Worm (Caenorhabditis elegans) whole organism, young adult: Measurements from ENCODE around the gene F42A9.3.

Experiments
- B0019.2 ChIP-seq: fragments of 200-800 bp; sonication (Bioruptor generic); conservative IDR thresholded peaks from 2 replicates; pipeline ENCODE4 v1.3.6; 2022; ENCODE audit warnings: missing genetic modification reagents, missing genetic modification characterization, missing compliant biosample characterization
- B0261.1 ChIP-seq: sonication (generic microtip); optimal IDR thresholded peaks from 2 replicates; lab custom pipeline; 2016; ENCODE audit warnings: mild to moderate bottlenecking, missing genetic modification characterization, moderate library complexity, missing compliant biosample characterization
- C06A6.2 ChIP-seq: fragments of 200-800 bp; sonication (Bioruptor generic); conservative IDR thresholded peaks from 2 replicates; pipeline ENCODE4 v1.3.6; 2022; ENCODE audit warnings: missing genetic modification characterization, missing compliant biosample characterization
- D2030.7 ChIP-seq: fragments of 200-800 bp; sonication (Bioruptor generic); IDR thresholded peaks from 2 replicates; pipeline ENCODE4 v1.3.6; 2022; ENCODE audit warnings: missing genetic modification reagents, missing genetic modification characterization, missing compliant biosample characterization
- F10E7.11 ChIP-seq: sonication (generic microtip); optimal IDR thresholded peaks from 2 replicates; lab custom pipeline; 2017; ENCODE audit warnings: mild to moderate bottlenecking, missing genetic modification characterization, moderate library complexity, missing compliant biosample characterization
- F33H1.4 ChIP-seq: fragments of 200-800 bp; sonication (Bioruptor generic); IDR thresholded peaks from 2 replicates; pipeline ENCODE4 v1.3.6; 2022; ENCODE audit warnings: missing genetic modification reagents, missing genetic modification characterization, missing compliant biosample characterization
- F39B2.1 ChIP-seq: fragments of 200-800 bp; sonication (Bioruptor generic); IDR thresholded peaks from 2 replicates; pipeline ENCODE4 v1.3.6; 2022; ENCODE audit warnings: missing genetic modification reagents, missing genetic modification characterization, missing compliant biosample characterization
- T07F8.4 ChIP-seq: sonication (generic microtip); optimal IDR thresholded peaks from 2 replicates; lab custom pipeline; 2016; ENCODE audit warnings: mild to moderate bottlenecking, missing genetic modification characterization, moderate library complexity, missing compliant biosample characterization
- Y56A3A.18 ChIP-seq: fragments of 200-800 bp; sonication (Bioruptor generic); IDR thresholded peaks from 2 replicates; pipeline ENCODE4 v1.3.6; 2022; ENCODE audit warnings: missing genetic modification reagents, missing genetic modification characterization, missing compliant biosample characterization
- aptf-3 ChIP-seq: fragments of 200-800 bp; sonication (Bioruptor generic); IDR thresholded peaks from 2 replicates; pipeline ENCODE4 v1.3.6; 2022; ENCODE audit warnings: missing genetic modification characterization, missing compliant biosample characterization
- atf-7 ChIP-seq: sonication (generic microtip); optimal IDR thresholded peaks from 2 replicates; lab custom pipeline; 2017; ENCODE audit warnings: mild to moderate bottlenecking, missing genetic modification characterization, missing compliant biosample characterization
- attf-3 ChIP-seq: fragments of 200-800 bp; sonication (Bioruptor generic); conservative IDR thresholded peaks from 2 replicates; pipeline ENCODE4 v1.3.6; 2022; ENCODE audit warnings: missing genetic modification reagents, missing genetic modification characterization, missing compliant biosample characterization
- attf-5 ChIP-seq: fragments of 200-800 bp; sonication (Bioruptor generic); optimal IDR thresholded peaks from 2 replicates; lab custom pipeline; 2018; ENCODE audit warnings: mild to moderate bottlenecking, missing genetic modification characterization, missing compliant biosample characterization
- attf-6 ChIP-seq: fragments of 200-800 bp; sonication (Bioruptor generic); IDR thresholded peaks from 2 replicates; pipeline ENCODE4 v1.3.6; 2022; ENCODE audit warnings: missing genetic modification reagents, missing genetic modification characterization, missing compliant biosample characterization
- cebp-1 ChIP-seq, 2 experiments: fragments of 200-800 bp in 1 of 2; sonication (Bioruptor generic) in 1 of 2; sonication (generic microtip) in 1 of 2; IDR thresholded peaks in 1 of 2; optimal IDR thresholded peaks in 1 of 2; 2 replicates each; pipeline versions ENCODE4 v1.3.6 to Lab custom; 2017 to 2022; ENCODE audit warnings: missing compliant biosample characterization in 2 of 2, missing genetic modification characterization in 2 of 2, mild to moderate bottlenecking in 1 of 2, missing genetic modification reagents in 1 of 2, moderate library complexity in 1 of 2
- cebp-2 ChIP-seq: fragments of 200-800 bp; sonication (Bioruptor generic); IDR thresholded peaks from 2 replicates; pipeline ENCODE4 v1.3.6; 2022; ENCODE audit warnings: missing genetic modification characterization, missing compliant biosample characterization
- ceh-58 ChIP-seq: fragments of 200-800 bp; sonication (Bioruptor generic); IDR thresholded peaks from 2 replicates; pipeline ENCODE4 v1.3.6; 2022; ENCODE audit warnings: missing genetic modification characterization, missing compliant biosample characterization
- chd-7 ChIP-seq: sonication (generic microtip); optimal IDR thresholded peaks from 2 replicates; lab custom pipeline; 2016; ENCODE audit warnings: mild to moderate bottlenecking, missing genetic modification characterization, moderate library complexity, missing compliant biosample characterization
- egrh-3 ChIP-seq: fragments of 200-800 bp; sonication (Bioruptor generic); IDR thresholded peaks from 2 replicates; pipeline ENCODE4 v1.3.6; 2022; ENCODE audit warnings: missing genetic modification reagents, missing genetic modification characterization, missing compliant biosample characterization
- hlh-26 ChIP-seq: fragments of 200-800 bp; sonication (Bioruptor generic); conservative IDR thresholded peaks from 2 replicates; pipeline ENCODE4 v1.3.6; 2022; ENCODE audit warnings: missing genetic modification reagents, missing genetic modification characterization, missing compliant biosample characterization
- hrde-1 ChIP-seq: sonication (generic microtip); optimal IDR thresholded peaks from 2 replicates; lab custom pipeline; 2016; ENCODE audit warnings: missing genetic modification characterization, mild to moderate bottlenecking, missing compliant biosample characterization, moderate library complexity, missing genotype, missing genetic modification reagents, borderline replicate concordance
- lin-54 ChIP-seq: fragments of 200-800 bp; sonication (Bioruptor generic); optimal IDR thresholded peaks from 2 replicates; lab custom pipeline; 2018; ENCODE audit warnings: mild to moderate bottlenecking, missing genetic modification characterization, missing compliant biosample characterization
- lir-1 ChIP-seq: fragments of 200-800 bp; sonication (Bioruptor generic); conservative IDR thresholded peaks from 2 replicates; pipeline ENCODE4 v1.3.6; 2022; ENCODE audit warnings: missing genetic modification reagents, missing genetic modification characterization, missing compliant biosample characterization
- mcd-1 ChIP-seq: fragments of 200-800 bp; sonication (Bioruptor generic); IDR thresholded peaks from 2 replicates; pipeline ENCODE4 v1.3.6; 2022; ENCODE audit warnings: missing genetic modification reagents, missing genetic modification characterization, missing compliant biosample characterization
- mxl-1 ChIP-seq: sonication (generic microtip); optimal IDR thresholded peaks from 2 replicates; lab custom pipeline; 2016; ENCODE audit warnings: missing genetic modification characterization, missing compliant biosample characterization
- nfya-2 ChIP-seq: fragments of 200-800 bp; sonication (Bioruptor generic); IDR thresholded peaks from 2 replicates; pipeline ENCODE4 v1.3.6; 2022; ENCODE audit warnings: missing genetic modification reagents, missing genetic modification characterization, missing compliant biosample characterization
- nhr-179 ChIP-seq: sonication (generic microtip); optimal IDR thresholded peaks from 2 replicates; lab custom pipeline; 2016; ENCODE audit warnings: mild to moderate bottlenecking, missing genetic modification characterization, missing compliant biosample characterization
- rcor-1 ChIP-seq: fragments of 200-800 bp; sonication (Bioruptor generic); IDR thresholded peaks from 2 replicates; pipeline ENCODE4 v1.3.6; 2022; ENCODE audit warnings: missing genetic modification reagents, missing genetic modification characterization, missing compliant biosample characterization
- snpc-4 ChIP-seq, 5 experiments: fragments of 150-350 bp in 1 of 5; sonication (generic microtip) in 4 of 5; optimal IDR thresholded peaks; 2 replicates each; lab custom pipeline; 2014 to 2018; ENCODE audit warnings: missing genetic modification characterization in 5 of 5, missing biosample characterization in 3 of 5, antibody characterized with exemption in 2 of 5, mild to moderate bottlenecking in 2 of 5, missing compliant biosample characterization in 2 of 5, missing genotype in 2 of 5, moderate library complexity in 2 of 5, missing genetic modification reagents in 1 of 5
- unc-130 ChIP-seq: sonication (generic microtip); optimal IDR thresholded peaks from 2 replicates; lab custom pipeline; 2016; ENCODE audit warnings: missing genetic modification reagents, missing genetic modification characterization, missing compliant biosample characterization
- ztf-18 ChIP-seq: sonication (generic microtip); optimal IDR thresholded peaks from 2 replicates; lab custom pipeline; 2016; ENCODE audit warnings: missing genotype, mild to moderate bottlenecking, missing genetic modification characterization, missing compliant biosample characterization
- ztf-25 ChIP-seq: fragments of 200-800 bp; sonication (Bioruptor generic); IDR thresholded peaks from 2 replicates; pipeline ENCODE4 v1.3.6; 2022; ENCODE audit warnings: missing genetic modification reagents, missing genetic modification characterization, missing compliant biosample characterization
- ztf-6 ChIP-seq: fragments of 200-800 bp; sonication (Bioruptor generic); IDR thresholded peaks from 2 replicates; pipeline ENCODE4 v1.3.6; 2022; ENCODE audit warnings: missing genetic modification reagents, missing genetic modification characterization, missing compliant biosample characterization

F42A9.3 gene

DNA sequence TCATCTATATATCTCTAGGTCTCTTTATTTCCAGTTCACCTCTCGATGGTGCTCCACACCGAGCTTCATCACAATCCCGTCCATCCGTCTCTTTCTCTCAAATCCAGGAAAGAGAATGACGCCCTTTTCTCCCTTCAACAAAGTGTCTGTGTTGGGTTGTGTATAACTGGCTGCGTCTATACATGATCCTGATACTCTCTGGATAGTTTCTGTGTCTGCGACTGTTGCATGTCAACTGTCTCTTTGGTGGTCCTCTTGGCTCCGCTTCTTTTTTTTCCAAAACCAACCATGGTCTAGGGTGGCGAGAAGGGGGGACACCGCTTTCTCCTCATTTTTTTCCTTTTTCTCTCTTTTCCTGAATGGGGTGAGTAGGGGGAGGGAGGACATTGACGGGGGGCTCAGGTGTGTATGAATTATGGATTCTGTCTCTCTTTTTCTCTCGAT is 12.6 kb downstream of the F42A9.3 start (continued):
- TF ChIP-seq atf-7 (tag; lab: Kevin White, UChicago) (no peak), F10E7.11 (tag; lab: Kevin White, UChicago) (no peak), cebp-1 (GFP tag; IDR thresholded peaks at IDR 0.05; lab: Robert Waterston, UW) (no peak), cebp-1 (tag; optimal IDR thresholded peaks at IDR 0.05; lab: Kevin White, UChicago) (peak; percentile 25), attf-3 (GFP tag; lab: Robert Waterston, UW) (no peak), ztf-18 (tag; lab: Kevin White, UChicago) (no peak), chd-7 (tag; lab: Kevin White, UChicago) (peak; percentile 53), aptf-3 (GFP tag; lab: Robert Waterston, UW) (no peak), attf-5 (GFP tag; lab: Kevin White, UChicago) (peak; percentile 23)

DNA sequence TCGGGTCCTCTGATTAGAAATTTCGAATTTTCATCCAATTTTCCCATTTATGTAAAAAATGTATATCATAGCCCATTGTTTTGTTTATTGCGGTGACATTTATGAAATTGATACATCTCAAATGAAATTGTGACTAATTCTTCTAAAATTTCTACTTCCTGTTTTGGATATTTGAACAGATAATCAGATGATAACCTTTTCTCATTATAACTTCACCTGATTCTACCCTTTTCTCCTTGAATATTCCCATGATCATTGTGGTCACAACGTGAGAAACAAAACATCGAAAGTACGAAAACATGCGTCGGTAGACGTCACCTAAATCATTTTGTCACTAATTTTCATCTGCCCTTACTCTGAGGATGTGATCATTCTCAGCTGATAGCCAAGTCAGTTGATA is 13.2 kb downstream of the F42A9.3 start:
- no peak for TF ChIP-seq hlh-26
- no peak for TF ChIP-seq lin-54 (GFP tag; lab: Kevin White, UChicago)
- no peak for TF ChIP-seq attf-5 (GFP tag; lab: Kevin White, UChicago)
- TF ChIP-seq, all 124 proteins: peak for 0

DNA sequence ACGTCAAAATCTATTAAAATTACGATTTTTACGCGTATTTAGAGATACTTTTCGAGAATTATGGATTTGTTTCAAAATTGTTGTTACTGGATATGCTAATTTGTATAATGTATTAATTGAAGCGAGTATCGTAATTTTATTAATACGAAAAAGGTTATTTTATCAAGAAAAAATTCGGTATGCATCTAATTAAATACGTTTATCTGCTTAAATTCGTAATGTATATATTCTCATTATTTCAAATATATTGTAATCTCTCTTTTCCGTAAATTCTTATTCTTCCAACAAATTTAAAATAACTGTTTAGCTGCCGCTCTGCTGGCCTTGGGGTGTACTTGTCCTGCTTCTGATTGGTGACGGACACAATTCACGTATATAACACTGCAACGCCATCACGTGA is 14.0 kb downstream of the F42A9.3 start, which contains the start of gene dgk-4:
dgk-4 (plus strand) TSS at position 301 of the 400 bp plus-strand sequence.
- no peak for TF ChIP-seq C06A6.2 (GFP tag; lab: Robert Waterston, UW)
- no peak for TF ChIP-seq hrde-1 (tag; lab: Kevin White, UChicago)
- no peak for TF ChIP-seq F39B2.1
- TF ChIP-seq mxl-1 (tag; lab: Kevin White, UChicago): no peak
- no peak for TF ChIP-seq rcor-1 (GFP tag; lab: Robert Waterston, UW)
- no peak for TF ChIP-seq B0019.2 (GFP tag; lab: Robert Waterston, UW)
- TF ChIP-seq cebp-2: no peak
- TF ChIP-seq egrh-3: no peak
- no peak for TF ChIP-seq Y56A3A.18

DNA sequence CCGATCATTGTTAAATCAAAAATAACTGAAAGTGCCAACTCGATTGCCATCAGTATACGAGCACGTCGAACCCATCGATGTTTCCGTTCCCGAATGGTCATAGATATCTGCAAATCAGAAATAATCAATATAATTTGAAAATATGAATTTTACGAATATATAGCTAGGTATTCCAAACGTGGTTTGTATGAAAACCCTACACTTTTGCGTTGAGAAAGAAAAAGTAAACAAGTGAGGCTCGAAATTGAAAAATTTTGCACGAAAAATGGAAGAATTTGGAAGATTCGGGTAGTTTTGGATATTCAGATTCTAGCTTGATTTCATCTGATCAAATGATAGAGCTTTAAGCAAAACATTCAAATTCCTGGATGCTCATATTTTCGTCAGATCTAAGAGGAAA is 21.7 kb downstream of the F42A9.3 start, which contains the start of gene F42A9.9:
F42A9.9 (minus strand) TSS at position 101 of the 400 bp plus-strand sequence.
- TF ChIP-seq lin-54 (GFP tag; lab: Kevin White, UChicago): no peak

DNA sequence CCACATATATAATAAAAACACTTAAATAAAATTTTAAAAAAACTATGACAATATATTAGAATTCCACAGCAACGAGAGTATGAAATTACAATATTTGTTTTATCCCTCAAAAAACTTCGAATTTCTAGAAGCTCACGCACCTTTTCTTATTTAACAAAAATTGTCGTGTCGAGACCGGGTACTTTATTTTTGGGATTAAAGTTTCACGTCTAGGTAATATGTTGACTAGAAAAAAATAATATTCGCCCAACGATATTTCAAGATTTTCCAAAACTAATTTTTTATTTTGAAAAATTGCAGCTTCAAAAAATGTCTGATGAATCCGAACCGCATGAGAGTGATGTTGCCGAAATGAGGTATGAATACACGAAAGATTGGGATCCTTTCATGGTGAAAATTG is 27.4 kb downstream of the F42A9.3 start, which contains the start of gene C49C8.3:
C49C8.3 (plus strand) TSS at position 301 of the 400 bp plus-strand sequence.
- no peak for TF ChIP-seq ceh-58 (GFP tag; lab: Robert Waterston, UW)
- TF ChIP-seq attf-6: no peak
- TF ChIP-seq lir-1 (GFP tag; lab: Robert Waterston, UW): no peak
- TF ChIP-seq snpc-4 (GFP tag; optimal IDR thresholded peaks at IDR 0.05; lab: Kevin White, UChicago): no peak
- no peak for TF ChIP-seq snpc-4 (tag; optimal IDR thresholded peaks at IDR 0.05; lab: Kevin White, UChicago)
- no peak for TF ChIP-seq mcd-1 (GFP tag; lab: Robert Waterston, UW)
- TF ChIP-seq nhr-179 (tag; lab: Kevin White, UChicago): no peak
- TF ChIP-seq ztf-6 (GFP tag; lab: Robert Waterston, UW): no peak
- TF ChIP-seq ztf-25 (GFP tag; lab: Robert Waterston, UW): no peak
- TF ChIP-seq B0019.2 (GFP tag; lab: Robert Waterston, UW): no peak
- no peak for TF ChIP-seq nfya-2 (GFP tag; lab: Robert Waterston, UW)
- no peak for TF ChIP-seq B0261.1 (tag; lab: Kevin White, UChicago)
- TF ChIP-seq D2030.7 (GFP tag; lab: Robert Waterston, UW): no peak
- no peak for TF ChIP-seq F33H1.4 (GFP tag; lab: Robert Waterston, UW)
- no peak for TF ChIP-seq T07F8.4 (tag; lab: Kevin White, UChicago)
- TF ChIP-seq unc-130 (GFP tag; lab: Kevin White, UChicago): no peak
